Fruit fly (Drosophila melanogaster) whole organism, pupa: ENCODE measurements around the gene NijC.

Experiments used
- CG10348 ChIP-seq: fragments of 200-800 bp; sonication (Bioruptor generic); IDR thresholded peaks from 2 replicates; pipeline ENCODE4 v1.3.6; 2022; ENCODE audit warnings: missing biosample characterization, missing genetic modification characterization
- CG12605 ChIP-seq: fragments of 200-800 bp; sonication (Bioruptor generic); IDR thresholded peaks from 2 replicates; pipeline ENCODE4 v1.3.6; 2022; ENCODE audit warnings: missing biosample characterization, missing genetic modification characterization
- CG13204 ChIP-seq: fragments of 200-800 bp; sonication (Bioruptor generic); optimal IDR thresholded peaks from 2 replicates; lab custom pipeline; 2018; ENCODE audit warnings: missing biosample characterization, mild to moderate bottlenecking, missing genetic modification characterization, moderate library complexity
- CG14655 ChIP-seq: fragments of 200-800 bp; sonication (Bioruptor generic); optimal IDR thresholded peaks from 3 replicates; lab custom pipeline; 2017; ENCODE audit warnings: mild to moderate bottlenecking, missing biosample characterization, missing genetic modification reagents, missing genetic modification characterization
- CG15710 ChIP-seq: fragments of 200-800 bp; sonication (Bioruptor generic); optimal IDR thresholded peaks from 2 replicates; lab custom pipeline; 2018; ENCODE audit warnings: missing biosample characterization, mild to moderate bottlenecking, missing genetic modification characterization, moderate library complexity
- CG17806 ChIP-seq: fragments of 200-800 bp; sonication (Bioruptor generic); optimal IDR thresholded peaks from 2 replicates; lab custom pipeline; 2018; ENCODE audit warnings: missing biosample characterization, mild to moderate bottlenecking, missing genetic modification characterization, moderate library complexity
- CG32121 ChIP-seq: fragments of 200-800 bp; sonication (Bioruptor generic); IDR thresholded peaks from 2 replicates; pipeline ENCODE4 v1.3.6; 2022; ENCODE audit warnings: missing biosample characterization, missing genetic modification characterization
- CG34367 ChIP-seq: fragments of 200-800 bp; sonication (Bioruptor generic); optimal IDR thresholded peaks from 2 replicates; lab custom pipeline; 2018; ENCODE audit warnings: missing biosample characterization, mild to moderate bottlenecking, missing genetic modification characterization
- CG4496 ChIP-seq: fragments of 200-800 bp; sonication (Bioruptor generic); IDR thresholded peaks from 3 replicates; pipeline ENCODE4 v1.3.6; 2022; ENCODE audit warnings: missing biosample characterization, missing genetic modification characterization
- CG8159 ChIP-seq: fragments of 200-800 bp; sonication (Bioruptor generic); optimal IDR thresholded peaks from 3 replicates; lab custom pipeline; 2018; ENCODE audit warnings: missing biosample characterization, mild to moderate bottlenecking, missing genetic modification characterization, moderate library complexity
- CG8301 ChIP-seq: fragments of 200-800 bp; sonication (Bioruptor generic); optimal IDR thresholded peaks from 2 replicates; lab custom pipeline; 2018; ENCODE audit warnings: missing biosample characterization, mild to moderate bottlenecking, missing genetic modification characterization
- CG9948 ChIP-seq: fragments of 200-800 bp; sonication (Bioruptor generic); optimal IDR thresholded peaks from 2 replicates; lab custom pipeline; 2018; ENCODE audit warnings: missing biosample characterization, mild to moderate bottlenecking, missing genetic modification characterization, moderate library complexity
- D1 ChIP-seq: fragments of 200-800 bp; sonication (Bioruptor generic); optimal IDR thresholded peaks from 2 replicates; lab custom pipeline; 2018; ENCODE audit warnings: missing biosample characterization, mild to moderate bottlenecking, missing genetic modification characterization, moderate library complexity
- EcR ChIP-seq: fragments of 200-800 bp; sonication (Bioruptor generic); optimal IDR thresholded peaks from 3 replicates; lab custom pipeline; 2019; ENCODE audit warnings: missing biosample characterization, missing genetic modification characterization, mild to moderate bottlenecking, moderate library complexity, missing genetic modification reagents
- Ets98B ChIP-seq: fragments of 200-800 bp; sonication (Bioruptor generic); IDR thresholded peaks from 2 replicates; pipeline ENCODE4 v1.3.6; 2022; ENCODE audit warnings: missing biosample characterization, missing genetic modification characterization
- Pif1A ChIP-seq: fragments of 200-800 bp; sonication (Bioruptor generic); optimal IDR thresholded peaks from 3 replicates; lab custom pipeline; 2016; ENCODE audit warnings: missing biosample characterization, missing genetic modification characterization
- Pif1B ChIP-seq: fragments of 200-800 bp; sonication (Bioruptor generic); optimal IDR thresholded peaks from 3 replicates; lab custom pipeline; 2016; ENCODE audit warnings: missing biosample characterization, missing genetic modification characterization
- Snoo ChIP-seq: fragments of 200-800 bp; sonication (Bioruptor generic); optimal IDR thresholded peaks from 3 replicates; lab custom pipeline; 2017; ENCODE audit warnings: missing biosample characterization, mild to moderate bottlenecking, missing genetic modification characterization, inconsistent platforms
- fd96Ca ChIP-seq: fragments of 200-800 bp; sonication (Bioruptor generic); IDR thresholded peaks from 3 replicates; pipeline ENCODE4 v1.3.6; 2022; ENCODE audit warnings: missing biosample characterization, missing genetic modification characterization
- gl ChIP-seq: fragments of 200-800 bp; sonication (Bioruptor generic); optimal IDR thresholded peaks from 2 replicates; lab custom pipeline; 2018; ENCODE audit warnings: missing biosample characterization, mild to moderate bottlenecking, missing genetic modification characterization
- rn ChIP-seq: fragments of 200-800 bp; sonication (Bioruptor generic); IDR thresholded peaks from 2 replicates; pipeline ENCODE4 v1.3.6; 2022; ENCODE audit warnings: missing biosample characterization, missing genetic modification characterization

The NijC gene

DNA sequence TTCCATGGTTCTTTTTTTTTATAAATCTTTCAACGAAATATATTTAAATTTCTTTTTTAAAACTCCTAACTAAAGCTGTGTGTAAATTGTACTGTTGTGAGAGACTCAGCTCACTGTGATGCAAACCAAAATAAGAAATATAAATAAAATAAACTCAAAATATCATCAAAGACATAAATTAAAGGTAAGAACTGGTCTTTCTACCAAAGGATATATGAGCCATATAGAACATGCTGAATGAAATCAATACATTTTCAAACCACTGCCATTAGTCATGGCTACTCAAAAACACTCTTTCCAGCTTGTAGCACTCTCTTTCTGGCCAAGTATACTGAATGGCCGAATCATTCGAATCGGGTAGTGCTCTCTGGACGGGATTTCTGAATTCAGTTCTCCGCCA lies at the start of gene NijC, which contains the start of gene CG14391:
NijC (plus strand) TSS at position 388 of the 400 bp plus-strand sequence.
CG14391 (minus strand) TSS at position 101 of the 400 bp plus-strand sequence.
- TF ChIP-seq CG12605 = no peak
- TF ChIP-seq Snoo (tag; lab: Kevin White, UChicago) = no peak
- TF ChIP-seq Ets98B (GFP tag; lab: Robert Waterston, UW) = no peak
- TF ChIP-seq fd96Ca (GFP tag; lab: Robert Waterston, UW) = no peak

DNA sequence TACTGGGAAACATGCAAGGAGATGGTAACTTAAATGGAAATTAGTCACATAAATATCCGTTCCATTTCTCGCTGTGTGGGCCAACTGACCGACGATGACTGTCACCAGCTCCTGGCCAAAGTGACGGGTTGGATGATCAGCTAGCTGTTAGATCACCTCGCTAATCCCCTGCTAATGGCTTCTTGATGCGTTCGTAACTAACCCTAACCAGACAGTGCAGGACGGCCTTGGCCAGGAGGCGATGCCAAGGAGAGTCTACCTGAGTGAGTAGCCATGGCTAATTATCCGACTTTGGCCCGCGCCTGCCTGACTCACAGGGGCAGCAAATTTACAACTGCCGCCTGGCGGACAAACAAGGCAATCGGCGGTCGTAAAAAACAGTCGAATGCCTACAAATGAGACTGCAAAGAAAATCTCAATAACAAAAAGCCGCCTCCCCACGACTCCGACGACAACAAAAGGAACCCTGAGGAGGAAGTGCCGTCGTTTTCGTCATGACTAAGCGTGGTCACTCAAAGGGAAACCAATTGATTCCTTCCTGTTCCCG lies 49.1 kb upstream of the NijC start:
- TF ChIP-seq Pif1A = no peak
- no peak for TF ChIP-seq CG9948 (tag; lab: Kevin White, UChicago)
- TF ChIP-seq CG17806 (tag; lab: Kevin White, UChicago) = no peak
- no peak for TF ChIP-seq CG14655 (GFP tag; lab: Kevin White, UChicago)
- no peak for TF ChIP-seq gl (tag; lab: Kevin White, UChicago)
- no peak for TF ChIP-seq Snoo (tag; lab: Kevin White, UChicago)
- TF ChIP-seq D1 (tag; lab: Kevin White, UChicago) = no peak
- TF ChIP-seq CG32121 = no peak
- no peak for TF ChIP-seq rn (GFP tag; lab: Robert Waterston, UW)
- TF ChIP-seq CG15710 (tag; lab: Kevin White, UChicago) = no peak

DNA sequence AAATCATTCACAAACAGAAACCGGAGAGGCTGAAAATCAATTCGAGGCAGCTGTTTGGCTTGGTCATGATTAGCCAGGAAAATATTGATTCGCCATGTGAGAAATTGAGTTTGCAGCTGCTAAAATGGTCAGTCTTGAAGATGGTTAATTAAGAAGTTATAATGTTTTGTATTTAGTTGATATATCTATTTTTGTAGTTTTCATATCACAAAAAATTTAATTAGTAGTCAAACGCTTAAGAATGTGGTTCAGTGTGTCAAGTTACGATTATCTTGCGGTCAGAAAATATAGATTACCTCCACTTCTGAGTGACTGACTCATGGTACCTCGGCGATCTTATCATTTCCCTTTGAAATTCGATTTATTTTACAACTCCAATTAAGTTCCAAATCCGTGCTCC lies 48.0 kb upstream of the NijC start:
- TF ChIP-seq CG17806 (tag; lab: Kevin White, UChicago) = no peak
- TF ChIP-seq CG14655 (GFP tag; lab: Kevin White, UChicago) = no peak
- TF ChIP-seq rn (GFP tag; lab: Robert Waterston, UW) = no peak
- TF ChIP-seq CG10348 (GFP tag; lab: Robert Waterston, UW) = no peak
- TF ChIP-seq CG15710 (tag; lab: Kevin White, UChicago) = no peak
- TF ChIP-seq CG9948 (tag; lab: Kevin White, UChicago) = no peak
- no peak for TF ChIP-seq CG12605
- TF ChIP-seq CG34367 = no peak
- TF ChIP-seq fd96Ca (GFP tag; lab: Robert Waterston, UW) = no peak
- no peak for TF ChIP-seq CG8159 (tag; lab: Kevin White, UChicago)
- TF ChIP-seq gl (tag; lab: Kevin White, UChicago) = no peak
- no peak for TF ChIP-seq Pif1B (GFP tag; lab: Kevin White, UChicago)
- TF ChIP-seq CG4496 (GFP tag; lab: Robert Waterston, UW) = no peak
- no peak for TF ChIP-seq D1 (tag; lab: Kevin White, UChicago)
- TF ChIP-seq Pif1A = no peak
- no peak for TF ChIP-seq EcR (GFP tag; lab: Kevin White, UChicago)
- no peak for TF ChIP-seq Ets98B (GFP tag; lab: Robert Waterston, UW)
- no peak for TF ChIP-seq CG8301
- no peak for TF ChIP-seq Snoo (tag; lab: Kevin White, UChicago)
- no peak for TF ChIP-seq CG32121

DNA sequence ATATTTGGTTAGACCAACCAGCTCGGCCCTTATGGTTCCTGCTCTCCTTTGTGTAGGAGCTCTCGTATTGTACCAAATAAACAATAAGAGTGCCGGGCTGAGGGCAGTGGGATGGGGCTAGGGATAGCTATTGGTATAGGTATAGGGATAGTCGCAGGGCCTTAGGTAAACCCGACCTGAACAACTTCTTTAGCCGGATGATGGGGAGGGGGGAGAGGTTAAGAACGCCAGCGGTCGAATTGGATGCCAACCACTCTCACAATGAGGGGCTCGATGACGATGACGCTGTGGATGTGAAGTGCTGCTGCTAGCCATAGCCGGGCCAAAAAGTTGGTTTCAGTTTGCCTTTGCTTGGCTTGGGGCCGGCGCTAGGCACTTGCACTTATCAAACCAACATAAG lies 47.6 kb upstream of the NijC start:
- no peak for TF ChIP-seq EcR (GFP tag; lab: Kevin White, UChicago)
- 0 out of 3 replicates have a peak, but pooled peaks have one; percentile 26 for TF ChIP-seq fd96Ca (GFP tag; lab: Robert Waterston, UW)

DNA sequence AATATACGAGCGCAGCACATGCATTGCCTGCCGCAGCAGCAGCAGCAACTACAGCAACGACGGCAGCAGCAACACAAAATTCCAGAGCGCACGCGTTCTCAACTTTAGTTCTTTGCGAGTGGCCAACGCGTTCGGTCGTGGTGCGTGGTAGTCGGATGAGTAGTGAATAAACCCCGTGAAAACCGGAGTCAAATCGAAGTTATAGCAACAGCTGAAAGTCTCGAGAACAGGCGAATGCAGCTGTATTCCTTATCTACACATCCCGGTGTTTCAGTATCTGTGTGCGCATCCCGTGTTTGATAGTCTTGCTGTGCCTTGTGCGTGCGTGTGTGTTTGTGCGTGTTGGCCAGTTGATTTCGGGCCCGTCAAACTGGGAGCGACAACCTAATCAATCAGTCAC lies 47.0 kb upstream of the NijC start, which contains the start of gene Dtg:
Dtg (plus strand) TSS at position 105 of the 400 bp plus-strand sequence.
- TF ChIP-seq CG32121 = no peak
- no peak for TF ChIP-seq Pif1A
- no peak for TF ChIP-seq CG14655 (GFP tag; lab: Kevin White, UChicago)
- TF ChIP-seq CG12605 = 0 out of 2 replicates have a peak, but pooled peaks have one; percentile 24
- TF ChIP-seq CG15710 (tag; lab: Kevin White, UChicago) = no peak
- TF ChIP-seq EcR (GFP tag; lab: Kevin White, UChicago) = peak; percentile 66
- TF ChIP-seq Snoo (tag; lab: Kevin White, UChicago) = no peak
- TF ChIP-seq Ets98B (GFP tag; lab: Robert Waterston, UW) = 0 out of 2 replicates have a peak, but pooled peaks have one; percentile 11
- TF ChIP-seq CG8301 = no peak
- TF ChIP-seq CG17806 (tag; lab: Kevin White, UChicago) = no peak
- no peak for TF ChIP-seq CG10348 (GFP tag; lab: Robert Waterston, UW)
- TF ChIP-seq CG13204 = no peak
- TF ChIP-seq fd96Ca (GFP tag; lab: Robert Waterston, UW) = no peak
- no peak for TF ChIP-seq rn (GFP tag; lab: Robert Waterston, UW)
- peak; percentile 50; the same call in 1 of the 3 replicates for TF ChIP-seq CG4496 (GFP tag; lab: Robert Waterston, UW)

DNA sequence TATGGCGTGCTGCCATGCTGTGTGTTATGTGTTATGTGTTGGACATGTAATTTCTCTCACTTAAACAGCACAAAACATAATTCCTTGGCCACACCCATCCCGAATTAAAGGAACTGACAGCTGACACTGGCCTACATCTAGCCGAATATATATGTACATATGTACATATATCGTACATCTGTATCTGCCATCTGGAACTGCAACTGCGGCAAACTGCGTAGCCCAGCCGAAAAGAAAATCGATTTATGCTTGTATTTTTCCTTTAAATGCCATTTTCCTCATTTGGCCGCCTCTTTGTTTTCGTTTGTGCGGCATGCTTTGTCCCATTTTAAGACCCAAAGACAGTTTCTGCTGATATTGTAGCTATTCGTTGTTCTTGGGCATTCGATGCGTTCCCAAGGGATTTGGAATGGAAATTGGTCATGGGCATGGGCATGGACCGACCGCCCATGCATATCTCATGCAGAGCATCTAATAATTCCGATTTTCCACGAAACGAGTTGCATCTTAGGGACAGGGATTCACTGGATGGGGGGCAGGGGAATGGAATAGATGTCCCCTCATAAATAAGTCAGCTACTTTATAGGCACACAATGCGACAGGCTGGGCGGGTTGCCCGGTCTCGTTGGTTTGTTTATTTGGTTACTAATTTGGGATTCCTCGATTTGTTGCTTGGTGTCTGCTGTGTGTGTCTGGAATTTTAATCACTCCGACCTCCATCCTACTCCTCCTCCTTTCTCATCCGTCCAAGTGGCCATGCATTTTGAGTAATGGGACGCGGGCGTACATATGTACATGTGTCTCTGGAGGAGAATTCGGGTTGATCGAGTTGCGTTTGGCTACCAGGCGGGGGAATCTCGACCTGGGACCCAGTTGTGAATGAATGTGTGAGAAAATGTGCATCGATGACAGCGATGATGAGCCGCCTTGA lies 45.6 kb upstream of the NijC start:
- TF ChIP-seq CG14655 (GFP tag; lab: Kevin White, UChicago) = no peak
- no peak for TF ChIP-seq CG12605
- no peak for TF ChIP-seq D1 (tag; lab: Kevin White, UChicago)
- no peak for TF ChIP-seq CG32121
- TF ChIP-seq Pif1A = no peak
- TF ChIP-seq fd96Ca (GFP tag; lab: Robert Waterston, UW) = no peak
- no peak for TF ChIP-seq CG9948 (tag; lab: Kevin White, UChicago)
- TF ChIP-seq Snoo (tag; lab: Kevin White, UChicago) = no peak
- TF ChIP-seq CG17806 (tag; lab: Kevin White, UChicago) = no peak
- TF ChIP-seq CG4496 (GFP tag; lab: Robert Waterston, UW) = no peak
- no peak for TF ChIP-seq Pif1B (GFP tag; lab: Kevin White, UChicago)
- TF ChIP-seq CG8301 = no peak
- no peak for TF ChIP-seq CG10348 (GFP tag; lab: Robert Waterston, UW)
- no peak for TF ChIP-seq EcR (GFP tag; lab: Kevin White, UChicago)
